Worm (Caenorhabditis elegans): Measurements from ENCODE around the gene maph-1.3.

The maph-1.3 gene

ce11 chrIII:3867937-3868929, 23.5 kb downstream of the maph-1.3 start:
- no peak for TF ChIP-seq unc-62 (GFP tag; optimal IDR thresholded peaks at IDR 0.05)

- TF ChIP-seq unc-62 (GFP tag; optimal IDR thresholded peaks at IDR 0.05): no peak
These were observed 24.6 kb downstream of the maph-1.3 start for ce11 chrIII:3869292-3869781.

ce11 chrIII:3871763-3872486, 27.2 kb downstream of the maph-1.3 start:
- TF ChIP-seq unc-62 (GFP tag; optimal IDR thresholded peaks at IDR 0.05): no peak

ce11 chrIII:3872978-3873377, 28.3 kb downstream of the maph-1.3 start:
- TF ChIP-seq unc-62 (GFP tag; optimal IDR thresholded peaks at IDR 0.05): no peak

- no peak for TF ChIP-seq unc-62 (GFP tag; optimal IDR thresholded peaks at IDR 0.05)
These were observed 28.7 kb downstream of the maph-1.3 start for ce11 chrIII:3873424-3873823.

- no peak for TF ChIP-seq unc-62 (GFP tag; optimal IDR thresholded peaks at IDR 0.05)
These were observed 29.8 kb downstream of the maph-1.3 start for ce11 chrIII:3874492-3874891.

ce11 chrIII:3874895-3875294, 30.2 kb downstream of the maph-1.3 start:
- TF ChIP-seq unc-62 (GFP tag; optimal IDR thresholded peaks at IDR 0.05): no peak

- TF ChIP-seq unc-62 (GFP tag; optimal IDR thresholded peaks at IDR 0.05): no peak
These were observed 30.9 kb downstream of the maph-1.3 start for ce11 chrIII:3875608-3876007.

- TF ChIP-seq unc-62 (GFP tag; optimal IDR thresholded peaks at IDR 0.05): no peak
These were observed 31.7 kb downstream of the maph-1.3 start for ce11 chrIII:3876197-3876897.

- TF ChIP-seq unc-62 (GFP tag; optimal IDR thresholded peaks at IDR 0.05): no peak
These were observed 34.5 kb downstream of the maph-1.3 start for ce11 chrIII:3878986-3879756.

ce11 chrIII:3883146-3883545, 38.5 kb downstream of the maph-1.3 start:
- TF ChIP-seq unc-62 (GFP tag; optimal IDR thresholded peaks at IDR 0.05): no peak

- TF ChIP-seq unc-62 (GFP tag; optimal IDR thresholded peaks at IDR 0.05): no peak
These were observed 42.9 kb downstream of the maph-1.3 start for ce11 chrIII:3887586-3887985.

ce11 chrIII:3889896-3890295, 45.2 kb downstream of the maph-1.3 start:
- no peak for TF ChIP-seq unc-62 (GFP tag; optimal IDR thresholded peaks at IDR 0.05)

ce11 chrIII:3893992-3894391, 49.3 kb downstream of the maph-1.3 start:
- TF ChIP-seq unc-62 (GFP tag; optimal IDR thresholded peaks at IDR 0.05): no peak

Measured in whole organism, dauer.